Worm (Caenorhabditis elegans): ENCODE measurements around the gene R166.2.
A peak's percentile ranks its signal among the peaks of the same experiment; 100 is the strongest.

R166.2 gene

ce11 chrII:10548778-10549671 lies 11.6 kb upstream of the R166.2 start (continued):
- TF ChIP-seq ztf-18 (tag; optimal IDR thresholded peaks at IDR 0.05) (no peak), mel-28 (tag; optimal IDR thresholded peaks at IDR 0.05; ENCODE audit: borderline replicate concordance) (no peak), pha-4 (tag; optimal IDR thresholded peaks at IDR 0.05) (no peak), ztf-25 (GFP tag; IDR thresholded peaks at IDR 0.05) (0 out of 2 replicates have a peak, but pooled peaks have one; percentile 6), die-1 (tag; optimal IDR thresholded peaks at IDR 0.05) (no peak), ztf-22 (GFP tag; optimal IDR thresholded peaks at IDR 0.05) (no peak), B0336.3 (GFP tag; IDR thresholded peaks at IDR 0.05) (peak; percentile 37; the same call in 1 of the 2 replicates), zim-3 (tag; optimal IDR thresholded peaks at IDR 0.05) (peak; percentile 53), tlf-1 (GFP tag; optimal IDR thresholded peaks at IDR 0.05) (peak; percentile 45), F33H1.4 (GFP tag; IDR thresholded peaks at IDR 0.05) (0 out of 2 replicates have a peak, but pooled peaks have one; percentile 24), ztf-28 (GFP tag; IDR thresholded peaks at IDR 0.05) (0 out of 2 replicates have a peak, but pooled peaks have one; percentile 17), madf-3 (GFP tag; IDR thresholded peaks at IDR 0.05) (no peak), sdz-38 (tag; optimal IDR thresholded peaks at IDR 0.05) (no peak), ceh-100 (GFP tag; IDR thresholded peaks at IDR 0.05) (no peak; the same call in 1 of the 2 replicates), hsf-1 (GFP tag; IDR thresholded peaks at IDR 0.05) (peak; percentile 92), lir-1 (GFP tag; conservative IDR thresholded peaks at IDR 0.05) (peak; percentile 60), tbp1 (GFP tag; optimal IDR thresholded peaks at IDR 0.05) (peak; percentile 30), lin-40 (tag; optimal IDR thresholded peaks at IDR 0.05) (peak; percentile 72), F55B11.4 (tag; optimal IDR thresholded peaks at IDR 0.05; ENCODE audit: borderline replicate concordance, insufficient read depth) (no peak), nfyb-1 (GFP tag; IDR thresholded peaks at IDR 0.05) (peak; percentile 55; the same call in 1 of the 2 replicates), F49E8.2 (tag; optimal IDR thresholded peaks at IDR 0.05; ENCODE audit: insufficient read depth) (no peak), repo-1 (tag; optimal IDR thresholded peaks at IDR 0.05) (no peak), sptf-2 (GFP tag; optimal IDR thresholded peaks at IDR 0.05) (no peak), hmg-20 (GFP tag; IDR thresholded peaks at IDR 0.05) (no peak), lin-26 (GFP tag; IDR thresholded peaks at IDR 0.05) (peak; percentile 74), ets-4 (GFP tag; optimal IDR thresholded peaks at IDR 0.05) (peak; percentile 24), cebp-2 (GFP tag; IDR thresholded peaks at IDR 0.05) (no peak), nhr-27 (tag; optimal IDR thresholded peaks at IDR 0.05) (no peak), F22D6.2 (tag; optimal IDR thresholded peaks at IDR 0.05) (no peak), hmg-1.2 (GFP tag; IDR thresholded peaks at IDR 0.05) (peak; percentile 65), fkh-3 (tag; optimal IDR thresholded peaks at IDR 0.05) (no peak), xnd-1 (tag; optimal IDR thresholded peaks at IDR 0.05) (no peak), F57C9.4 (tag; optimal IDR thresholded peaks at IDR 0.05) (no peak), cebp-1 (GFP tag; IDR thresholded peaks at IDR 0.05) (peak; percentile 38), cebp-1 (tag; optimal IDR thresholded peaks at IDR 0.05) (peak; percentile 83), K11D2.4 (GFP tag; IDR thresholded peaks at IDR 0.05) (peak; percentile 87), ceh-27 (GFP tag; optimal IDR thresholded peaks at IDR 0.05) (peak; percentile 83), snpc-3.4 (tag; optimal IDR thresholded peaks at IDR 0.05) (no peak)

Data from whole organism, young adult.